Fruit fly (Drosophila melanogaster): ENCODE results near the gene CG43233.
A peak's percentile ranks its signal among the peaks of the same experiment; 100 is the strongest.

Gene CG43233

DNA sequence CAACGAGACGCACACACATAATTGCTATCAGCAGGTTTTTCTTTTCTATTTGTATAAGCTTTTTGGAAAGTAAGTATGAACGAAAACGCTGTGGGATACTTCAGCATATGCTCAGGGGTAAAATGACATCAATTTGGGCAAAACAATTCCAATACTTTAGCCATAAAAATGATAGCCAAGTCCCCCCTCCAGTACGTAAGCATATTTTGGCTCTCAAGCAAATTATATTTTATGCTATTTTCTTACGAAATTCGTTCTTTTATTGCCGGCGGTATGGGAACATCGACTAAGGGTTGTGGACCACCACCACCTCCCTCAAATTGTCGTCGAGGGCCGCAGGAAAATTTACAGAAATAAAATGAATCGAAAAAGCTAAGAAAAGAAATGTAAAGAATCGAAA lies at the start of gene CG43233:
CG43233 (minus strand) TSS at position 101 of the 400 bp plus-strand sequence.
- TF ChIP-seq usp (GFP tag; optimal IDR thresholded peaks at IDR 0.05): no peak
- no peak for TF ChIP-seq CG8478 (optimal IDR thresholded peaks at IDR 0.05)
- no peak for TF ChIP-seq pan (optimal IDR thresholded peaks at IDR 0.05)
- no peak for TF ChIP-seq Dll (optimal IDR thresholded peaks at IDR 0.05)
- TF ChIP-seq psq (optimal IDR thresholded peaks at IDR 0.05): no peak
- TF ChIP-seq EcR (GFP tag; optimal IDR thresholded peaks at IDR 0.05): no peak

DNA sequence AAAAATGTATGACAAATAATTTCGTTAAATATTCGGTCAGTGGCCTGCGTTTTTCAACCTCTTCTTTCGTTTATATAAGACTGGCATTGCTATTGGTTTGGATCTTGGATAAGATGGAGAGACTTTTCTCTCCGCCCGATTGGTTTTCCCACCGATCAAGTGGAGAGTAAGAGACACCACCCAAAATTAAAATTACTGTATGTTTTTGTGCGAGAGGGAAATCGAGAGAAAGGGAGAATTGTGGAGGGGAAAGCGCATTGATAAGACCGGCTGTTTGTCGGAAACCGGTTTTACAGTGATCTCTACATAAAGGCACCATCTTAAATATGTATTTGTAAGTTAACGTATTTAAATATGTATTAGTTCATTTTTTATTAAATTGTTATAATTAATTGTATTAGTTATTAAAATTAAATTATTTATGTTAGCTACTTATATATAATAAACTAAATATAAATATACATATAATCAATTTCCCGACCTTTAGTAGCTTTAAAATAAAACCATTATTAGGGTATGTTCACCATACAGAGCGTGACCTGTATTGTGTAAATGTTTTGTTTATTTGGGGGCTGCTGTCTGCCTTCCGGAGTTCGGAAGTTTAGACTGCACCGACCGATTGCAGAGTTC lies 21.4 kb upstream of the CG43233 start, which contains the start of gene CG34007:
CG34007 (plus strand) TSS at position 608 of the 630 bp plus-strand sequence.
- TF ChIP-seq EcR (GFP tag; optimal IDR thresholded peaks at IDR 0.05) (no peak), psq (optimal IDR thresholded peaks at IDR 0.05) (no peak), pan (optimal IDR thresholded peaks at IDR 0.05) (no peak), Dll (optimal IDR thresholded peaks at IDR 0.05) (no peak), CG8478 (optimal IDR thresholded peaks at IDR 0.05) (no peak), usp (GFP tag; optimal IDR thresholded peaks at IDR 0.05) (no peak)

dm6 chr2L:20488128-20488527 lies 14.9 kb upstream of the CG43233 start:
- TF ChIP-seq Dll (optimal IDR thresholded peaks at IDR 0.05) (no peak), pan (optimal IDR thresholded peaks at IDR 0.05) (no peak), CG8478 (optimal IDR thresholded peaks at IDR 0.05) (no peak), EcR (GFP tag; optimal IDR thresholded peaks at IDR 0.05) (no peak), usp (GFP tag; optimal IDR thresholded peaks at IDR 0.05) (no peak), psq (optimal IDR thresholded peaks at IDR 0.05) (no peak)

- TF ChIP-seq pan (optimal IDR thresholded peaks at IDR 0.05) (no peak), psq (optimal IDR thresholded peaks at IDR 0.05) (no peak), EcR (GFP tag; optimal IDR thresholded peaks at IDR 0.05) (no peak), Dll (optimal IDR thresholded peaks at IDR 0.05) (no peak), CG8478 (optimal IDR thresholded peaks at IDR 0.05) (no peak), usp (GFP tag; optimal IDR thresholded peaks at IDR 0.05) (no peak)
Measured at dm6 chr2L:20487723-20488122, 14.5 kb upstream of the CG43233 start.

dm6 chr2L:20486752-20487141 lies 13.6 kb upstream of the CG43233 start:
- TF ChIP-seq pan (optimal IDR thresholded peaks at IDR 0.05) (no peak), Dll (optimal IDR thresholded peaks at IDR 0.05) (no peak), EcR (GFP tag; optimal IDR thresholded peaks at IDR 0.05) (no peak), usp (GFP tag; optimal IDR thresholded peaks at IDR 0.05) (no peak), psq (optimal IDR thresholded peaks at IDR 0.05) (no peak), CG8478 (optimal IDR thresholded peaks at IDR 0.05) (no peak)

DNA sequence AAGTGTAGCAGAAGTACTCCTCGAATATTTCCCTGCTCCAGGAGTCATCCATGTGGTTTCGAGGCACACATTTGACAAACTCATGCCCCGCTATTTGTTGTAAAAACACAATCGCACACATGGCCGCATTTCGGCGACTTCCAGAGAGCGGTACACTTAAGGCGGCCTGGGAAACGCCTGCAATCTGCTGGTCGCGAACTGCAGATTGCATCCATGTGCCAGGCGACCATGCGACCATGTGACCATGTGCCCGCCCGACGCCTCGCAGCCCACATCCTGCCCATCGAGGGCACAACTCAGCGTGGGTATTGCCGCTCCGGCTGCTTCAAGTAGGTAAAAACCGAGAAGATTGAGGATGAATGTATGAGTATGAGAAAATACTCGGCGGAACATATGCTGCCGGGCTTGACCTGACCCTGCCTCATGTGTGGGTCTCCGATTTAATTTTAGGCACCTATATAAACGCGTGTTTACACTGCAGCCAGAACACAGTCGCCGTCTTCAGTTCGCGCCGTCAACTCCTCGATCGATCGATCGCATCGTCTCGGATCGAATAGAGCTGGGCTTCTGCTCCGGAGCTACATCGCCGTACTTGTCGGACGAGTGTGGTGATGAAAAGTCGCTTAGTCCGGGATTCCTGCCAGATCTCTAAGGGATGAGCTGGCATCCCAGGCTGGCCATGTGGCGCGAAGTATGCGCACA lies 13.0 kb upstream of the CG43233 start:
- no peak for TF ChIP-seq Dll (optimal IDR thresholded peaks at IDR 0.05)
- no peak for TF ChIP-seq psq (optimal IDR thresholded peaks at IDR 0.05)
- no peak for TF ChIP-seq pan (optimal IDR thresholded peaks at IDR 0.05)
- no peak for TF ChIP-seq usp (GFP tag; optimal IDR thresholded peaks at IDR 0.05)
- no peak for TF ChIP-seq EcR (GFP tag; optimal IDR thresholded peaks at IDR 0.05)
- no peak for TF ChIP-seq CG8478 (optimal IDR thresholded peaks at IDR 0.05)

dm6 chr2L:20483603-20484002 lies 10.4 kb upstream of the CG43233 start:
- TF ChIP-seq EcR (GFP tag; optimal IDR thresholded peaks at IDR 0.05) (no peak), psq (optimal IDR thresholded peaks at IDR 0.05) (no peak), usp (GFP tag; optimal IDR thresholded peaks at IDR 0.05) (no peak)

dm6 chr2L:20481139-20481858 lies 8.1 kb upstream of the CG43233 start:
- no peak for TF ChIP-seq Dll (optimal IDR thresholded peaks at IDR 0.05)
- no peak for TF ChIP-seq usp (GFP tag; optimal IDR thresholded peaks at IDR 0.05)
- no peak for TF ChIP-seq CG8478 (optimal IDR thresholded peaks at IDR 0.05)
- no peak for TF ChIP-seq pan (optimal IDR thresholded peaks at IDR 0.05)
- TF ChIP-seq psq (optimal IDR thresholded peaks at IDR 0.05): no peak
- TF ChIP-seq EcR (GFP tag; optimal IDR thresholded peaks at IDR 0.05): no peak

- TF ChIP-seq usp (GFP tag; optimal IDR thresholded peaks at IDR 0.05) (no peak), psq (optimal IDR thresholded peaks at IDR 0.05) (no peak)
Measured at dm6 chr2L:20479694-20480093, 6.5 kb upstream of the CG43233 start.

DNA sequence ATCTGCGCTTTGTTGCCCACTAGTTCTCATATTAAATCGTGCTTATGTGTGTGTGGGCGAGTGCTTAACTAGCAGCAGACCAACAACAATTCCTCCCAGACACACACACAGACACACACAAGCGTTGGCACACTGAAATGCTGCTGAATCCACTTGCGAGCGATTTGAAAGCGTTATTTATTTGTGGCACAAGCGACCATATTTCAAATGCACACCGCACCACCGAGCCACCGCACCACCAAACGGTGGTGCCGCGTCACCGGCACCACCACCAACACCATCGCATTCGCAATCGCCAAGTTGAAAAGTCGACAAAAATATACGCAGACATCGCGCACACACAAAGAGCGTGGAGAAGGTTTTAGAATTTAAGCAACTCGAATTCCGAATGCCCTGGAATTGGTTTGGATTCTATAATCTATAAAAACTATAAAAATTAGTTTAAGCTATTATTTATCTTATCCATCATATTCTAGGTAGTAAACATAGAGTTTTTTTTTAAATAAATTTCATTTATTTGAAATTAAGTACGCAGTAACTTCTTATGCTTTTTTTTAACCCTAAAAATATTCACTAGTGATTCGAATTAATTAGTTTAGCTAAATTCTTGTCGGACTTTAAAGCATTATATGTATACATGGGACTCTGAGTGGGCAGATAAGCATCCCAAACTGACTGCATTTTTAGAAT lies 5.5 kb upstream of the CG43233 start:
- TF ChIP-seq CG8478 (optimal IDR thresholded peaks at IDR 0.05): no peak
- TF ChIP-seq Dll (optimal IDR thresholded peaks at IDR 0.05): no peak
- no peak for TF ChIP-seq pan (optimal IDR thresholded peaks at IDR 0.05)
- TF ChIP-seq psq (optimal IDR thresholded peaks at IDR 0.05): no peak
- TF ChIP-seq EcR (GFP tag; optimal IDR thresholded peaks at IDR 0.05): no peak

DNA sequence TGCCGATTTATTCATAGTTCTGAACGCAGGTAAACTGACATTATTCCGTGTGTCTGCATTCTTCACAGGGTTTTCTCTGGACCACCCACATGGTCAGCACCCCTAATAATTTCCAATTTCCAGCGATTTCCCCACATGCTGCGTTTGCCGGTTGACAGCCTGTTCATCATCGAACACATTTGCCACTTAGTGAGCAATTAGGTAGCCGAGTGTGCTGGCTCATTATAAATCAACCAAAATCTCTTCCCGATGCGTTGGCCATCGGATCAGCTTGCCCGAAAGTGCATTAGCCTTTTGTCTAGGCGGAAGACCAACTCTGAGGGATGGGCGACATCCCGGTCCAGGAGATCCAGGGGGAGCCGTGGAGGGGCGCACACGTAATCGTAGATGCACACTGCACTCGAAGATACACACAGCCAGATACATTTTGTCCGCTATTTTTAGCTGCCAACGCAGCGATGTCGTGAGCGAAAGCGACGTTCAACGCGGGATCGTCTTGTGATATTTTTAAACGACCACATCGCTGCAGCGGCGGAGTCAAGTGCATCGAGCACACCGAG lies 3.6 kb upstream of the CG43233 start:
- TF ChIP-seq EcR (GFP tag; optimal IDR thresholded peaks at IDR 0.05): peak in 1 of 2 experiments; percentile 79
- TF ChIP-seq CG8478 (optimal IDR thresholded peaks at IDR 0.05): no peak

DNA sequence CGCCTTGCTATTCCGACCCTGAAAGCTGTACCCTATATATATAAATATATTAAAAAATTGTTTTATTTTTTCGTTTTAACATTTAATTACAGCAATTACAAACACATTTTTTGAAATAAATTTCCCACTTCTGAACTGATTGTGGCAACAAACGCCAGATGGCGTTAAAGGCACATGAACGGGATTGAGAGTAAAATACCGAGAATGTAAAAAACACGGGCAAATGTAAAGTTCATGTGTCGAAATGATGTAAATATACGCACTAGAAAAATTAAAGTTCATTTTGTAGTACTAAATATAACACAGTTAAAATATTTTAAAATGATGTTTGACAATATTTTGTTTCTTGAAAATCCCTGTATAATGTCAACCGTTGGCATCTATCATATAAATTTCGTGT lies 8.8 kb downstream of the CG43233 start:
- TF ChIP-seq pan (optimal IDR thresholded peaks at IDR 0.05) (no peak), EcR (GFP tag; optimal IDR thresholded peaks at IDR 0.05) (no peak), usp (GFP tag; optimal IDR thresholded peaks at IDR 0.05) (no peak), CG8478 (optimal IDR thresholded peaks at IDR 0.05) (no peak), psq (optimal IDR thresholded peaks at IDR 0.05) (no peak), Dll (optimal IDR thresholded peaks at IDR 0.05) (no peak)

Data from whole organism.